Worm (Caenorhabditis elegans) whole organism, L4/young adult: Measurements from ENCODE around the gene Y41D4A.6.

ENCODE experiments used
- W03F9.2 ChIP-seq: fragments of 150-350 bp; optimal IDR thresholded peaks from 2 replicates; lab custom pipeline; 2014; ENCODE audit warnings: missing biosample characterization, missing genetic modification characterization
- him-1 ChIP-seq: sonication (generic microtip); optimal IDR thresholded peaks from 2 replicates; lab custom pipeline; 2016; ENCODE audit warnings: missing genotype, missing genetic modification reagents, missing genetic modification characterization, missing compliant biosample characterization

ce11 chrIV:1699599-1699998, 45.7 kb downstream of the Y41D4A.6 start, which contains the start of gene bus-2:
- TF ChIP-seq him-1, result no peak
- no peak for TF ChIP-seq W03F9.2 (tag; lab: Kevin White, UChicago)
